Fruit fly (Drosophila melanogaster) whole organism, embryonic: ENCODE results near the gene Gpdh1.

Experiments used
- B-H2 ChIP-seq: fragments of 200-800 bp; sonication (Bioruptor generic); optimal IDR thresholded peaks from 2 replicates; lab custom pipeline; 2018; ENCODE audit warnings: missing biosample characterization, mild to moderate bottlenecking, missing genetic modification characterization
- Bdp1 ChIP-seq: fragments of 200-800 bp; sonication (Bioruptor generic); optimal IDR thresholded peaks from 3 replicates; lab custom pipeline; 2016; ENCODE audit warnings: missing biosample characterization, missing genetic modification characterization
- CG13296 ChIP-seq: fragments of 200-800 bp; sonication (Bioruptor generic); optimal IDR thresholded peaks from 3 replicates; lab custom pipeline; 2018; ENCODE audit warnings: missing biosample characterization, mild to moderate bottlenecking, missing genetic modification characterization
- CG14014 ChIP-seq: fragments of 200-800 bp; sonication (Bioruptor generic); IDR thresholded peaks from 2 replicates; pipeline ENCODE4 v1.3.6; 2022; ENCODE audit warnings: missing biosample characterization, missing genetic modification characterization
- CG17829 ChIP-seq: fragments of 200-800 bp; optimal IDR thresholded peaks from 2 replicates; lab custom pipeline; 2019; ENCODE audit warnings: missing biosample characterization, mild to moderate bottlenecking, missing genetic modification characterization, moderate library complexity
- CG30431 ChIP-seq: fragments of 200-800 bp; sonication (Bioruptor generic); optimal IDR thresholded peaks from 2 replicates; lab custom pipeline; 2017; ENCODE audit warnings: missing biosample characterization, missing genetic modification characterization
- CG31224 ChIP-seq: fragments of 200-800 bp; sonication (Bioruptor generic); IDR thresholded peaks from 2 replicates; pipeline ENCODE4 v1.3.6; 2022; ENCODE audit warnings: missing biosample characterization, missing genetic modification characterization
- CG31388 ChIP-seq: fragments of 200-800 bp; sonication (Bioruptor generic); optimal IDR thresholded peaks from 2 replicates; lab custom pipeline; 2016; ENCODE audit warnings: missing biosample characterization, missing genetic modification characterization
- CG32772 ChIP-seq: fragments of 200-800 bp; sonication (Bioruptor generic); IDR thresholded peaks from 2 replicates; pipeline ENCODE4 v1.3.6; 2022; ENCODE audit warnings: missing biosample characterization, missing genetic modification characterization
- CG3726 ChIP-seq: fragments of 200-800 bp; sonication (Bioruptor generic); IDR thresholded peaks from 3 replicates; pipeline ENCODE4, ENCODE4 v1.3.6; 2022; ENCODE audit warnings: missing biosample characterization, missing genetic modification characterization
- CG6765 ChIP-seq: fragments of 200-800 bp; sonication (Bioruptor generic); optimal IDR thresholded peaks from 3 replicates; lab custom pipeline; 2017; ENCODE audit warnings: missing biosample characterization, mild to moderate bottlenecking, missing genetic modification characterization
- CG7271 ChIP-seq: fragments of 200-800 bp; sonication (Bioruptor generic); optimal IDR thresholded peaks from 2 replicates; lab custom pipeline; 2018; ENCODE audit warnings: missing biosample characterization, mild to moderate bottlenecking, missing genetic modification characterization, moderate library complexity
- CG7357 ChIP-seq: fragments of 200-800 bp; sonication (Bioruptor generic); IDR thresholded peaks from 3 replicates; pipeline ENCODE4 v1.3.6; 2022; ENCODE audit warnings: missing biosample characterization, missing genetic modification characterization
- CG7839 ChIP-seq: fragments of 200-800 bp; sonication (Bioruptor generic); optimal IDR thresholded peaks from 3 replicates; lab custom pipeline; 2018; ENCODE audit warnings: missing biosample characterization, mild to moderate bottlenecking, missing genetic modification characterization, moderate library complexity
- CG7987 ChIP-seq: fragments of 200-800 bp; sonication (Bioruptor generic); optimal IDR thresholded peaks from 2 replicates; lab custom pipeline; 2018; ENCODE audit warnings: missing biosample characterization, mild to moderate bottlenecking, missing genetic modification characterization, moderate library complexity
- Dip3 ChIP-seq: fragments of 200-800 bp; sonication (Bioruptor generic); optimal IDR thresholded peaks from 3 replicates; lab custom pipeline; 2016; ENCODE audit warnings: missing biosample characterization, missing genetic modification characterization
- Dref ChIP-seq: fragments of 200-800 bp; sonication (Bioruptor generic); IDR thresholded peaks from 2 replicates; pipeline ENCODE4 v1.3.6; 2022; ENCODE audit warnings: missing biosample characterization, missing genetic modification characterization
- Jarid2 ChIP-seq: fragments of 200-800 bp; sonication (Bioruptor generic); optimal IDR thresholded peaks from 3 replicates; lab custom pipeline; 2017; ENCODE audit warnings: mild to moderate bottlenecking, missing biosample characterization, missing genetic modification reagents, missing genetic modification characterization
- Kr ChIP-seq: fragments of 200-800 bp; sonication (Bioruptor generic); optimal IDR thresholded peaks from 2 replicates; lab custom pipeline; 2017; ENCODE audit warnings: missing biosample characterization, mild to moderate bottlenecking, missing genetic modification characterization
- NFAT ChIP-seq: fragments of 200-800 bp; sonication (Bioruptor generic); IDR thresholded peaks from 2 replicates; pipeline ENCODE4 v1.3.6; 2022; ENCODE audit warnings: missing biosample characterization, missing genetic modification characterization
- Nf-YC ChIP-seq: fragments of 200-800 bp; optimal IDR thresholded peaks from 3 replicates; lab custom pipeline; 2019; ENCODE audit warnings: missing biosample characterization, mild to moderate bottlenecking, missing genetic modification characterization, moderate library complexity
- Rx ChIP-seq: fragments of 200-800 bp; sonication (Bioruptor generic); IDR thresholded peaks from 2 replicates; pipeline ENCODE4 v1.3.6; 2022; ENCODE audit warnings: missing biosample characterization, missing genetic modification characterization
- Side ChIP-seq: fragments of 200-800 bp; sonication (Bioruptor generic); optimal IDR thresholded peaks from 2 replicates; lab custom pipeline; 2016; ENCODE audit warnings: missing biosample characterization, missing genetic modification characterization
- Sox100B ChIP-seq: fragments of 200-800 bp; sonication (Bioruptor generic); optimal IDR thresholded peaks from 3 replicates; lab custom pipeline; 2018; ENCODE audit warnings: missing biosample characterization, mild to moderate bottlenecking, missing genetic modification characterization
- Sry-β ChIP-seq: fragments of 200-800 bp; sonication (Bioruptor generic); optimal IDR thresholded peaks from 2 replicates; lab custom pipeline; 2018; ENCODE audit warnings: missing biosample characterization, mild to moderate bottlenecking, missing genetic modification characterization, moderate library complexity
- Usf ChIP-seq: fragments of 200-800 bp; sonication (Bioruptor generic); optimal IDR thresholded peaks from 2 replicates; lab custom pipeline; 2017; ENCODE audit warnings: missing genotype, missing biosample characterization, missing genetic modification characterization
- YL-1 ChIP-seq: fragments of 200-800 bp; sonication (Bioruptor generic); optimal IDR thresholded peaks from 3 replicates; lab custom pipeline; 2017; ENCODE audit warnings: missing biosample characterization, mild to moderate bottlenecking, missing genetic modification characterization
- abd-A ChIP-seq: fragments of 200-800 bp; sonication (Bioruptor generic); optimal IDR thresholded peaks from 3 replicates; lab custom pipeline; 2019; ENCODE audit warnings: missing biosample characterization, mild to moderate bottlenecking, missing genetic modification characterization, moderate library complexity
- btn ChIP-seq: fragments of 200-800 bp; sonication (Bioruptor generic); optimal IDR thresholded peaks from 2 replicates; lab custom pipeline; 2016; ENCODE audit warnings: missing biosample characterization, missing genetic modification characterization
- dpn ChIP-seq, 2 experiments: fragments of 200-800 bp; sonication (Bioruptor generic); optimal IDR thresholded peaks; 3 replicates each; lab custom pipeline; 2016; ENCODE audit warnings: missing biosample characterization in 2 of 2, missing genetic modification characterization in 2 of 2
- gcm ChIP-seq: fragments of 200-800 bp; sonication (Bioruptor generic); optimal IDR thresholded peaks from 2 replicates; lab custom pipeline; 2019; ENCODE audit warnings: missing biosample characterization, mild to moderate bottlenecking, missing genetic modification characterization, moderate library complexity
- jing ChIP-seq: fragments of 200-800 bp; sonication (Bioruptor generic); optimal IDR thresholded peaks from 2 replicates; lab custom pipeline; 2018; ENCODE audit warnings: missing biosample characterization, mild to moderate bottlenecking, missing genetic modification characterization
- klu ChIP-seq: fragments of 200-800 bp; sonication (Bioruptor generic); IDR thresholded peaks from 2 replicates; pipeline ENCODE4 v1.3.6; 2022; ENCODE audit warnings: missing biosample characterization, missing genetic modification characterization
- kni ChIP-seq: fragments of 200-800 bp; sonication (Bioruptor generic); optimal IDR thresholded peaks from 3 replicates; lab custom pipeline; 2017; ENCODE audit warnings: mild to moderate bottlenecking, missing biosample characterization, missing genetic modification reagents, missing genetic modification characterization
- knrl ChIP-seq: fragments of 200-800 bp; sonication (Bioruptor generic); IDR thresholded peaks from 3 replicates; pipeline ENCODE4 v1.3.6; 2022; ENCODE audit warnings: missing biosample characterization, missing genetic modification characterization; ENCODE audit not compliant: partially characterized antibody
- lola ChIP-seq, 3 experiments: fragments of >200 bp in 2 of 3; fragments of 200-800 bp in 1 of 3; sonication (Bioruptor generic) in 1 of 3; optimal IDR thresholded peaks; 2 replicates each; lab custom pipeline; 2017 to 2019; ENCODE audit warnings: missing biosample characterization in 3 of 3, missing genetic modification characterization in 3 of 3, mild to moderate bottlenecking in 1 of 3, moderate library complexity in 1 of 3
- luna ChIP-seq: fragments of 200-800 bp; sonication (Bioruptor generic); optimal IDR thresholded peaks from 2 replicates; lab custom pipeline; 2016; ENCODE audit warnings: missing biosample characterization, missing genetic modification characterization
- nom ChIP-seq: fragments of 200-800 bp; sonication (Bioruptor generic); optimal IDR thresholded peaks from 2 replicates; lab custom pipeline; 2017; ENCODE audit warnings: missing biosample characterization, missing genetic modification characterization, mild to moderate bottlenecking, moderate library complexity, missing genetic modification reagents
- onecut ChIP-seq: fragments of 200-800 bp; sonication (Bioruptor generic); IDR thresholded peaks from 2 replicates; pipeline ENCODE4 v1.3.6; 2022; ENCODE audit warnings: missing biosample characterization, missing genetic modification characterization
- prd ChIP-seq, 3 experiments: fragments of >200 bp in 2 of 3; fragments of 200-800 bp in 1 of 3; sonication (Bioruptor generic) in 1 of 3; optimal IDR thresholded peaks in 2 of 3; IDR thresholded peaks in 1 of 3; 2 replicates in 2 of 3; 3 replicates in 1 of 3; pipeline versions ENCODE4 v1.3.6 to Lab custom; 2017 to 2022; ENCODE audit warnings: missing biosample characterization in 1 of 3, missing genetic modification characterization in 1 of 3
- ro ChIP-seq: fragments of 200-800 bp; sonication (Bioruptor generic); IDR thresholded peaks from 2 replicates; pipeline ENCODE4 v1.3.6; 2022; ENCODE audit warnings: missing biosample characterization, missing genetic modification characterization
- sc ChIP-seq, 3 experiments: fragments of >200 bp in 2 of 3; fragments of 200-800 bp in 1 of 3; sonication (Bioruptor generic) in 1 of 3; optimal IDR thresholded peaks; 2 replicates in 2 of 3; 3 replicates in 1 of 3; lab custom pipeline; 2017; ENCODE audit warnings: mild to moderate bottlenecking in 1 of 3, missing biosample characterization in 1 of 3, missing genetic modification characterization in 1 of 3, missing genetic modification reagents in 1 of 3
- scrt ChIP-seq: fragments of 200-800 bp; sonication (Bioruptor generic); optimal IDR thresholded peaks from 2 replicates; lab custom pipeline; 2018; ENCODE audit warnings: missing biosample characterization, mild to moderate bottlenecking, missing genetic modification characterization, moderate library complexity
- usp ChIP-seq: fragments of >200 bp; optimal IDR thresholded peaks from 2 replicates; lab custom pipeline; 2017; ENCODE audit warnings: missing biosample characterization, missing genetic modification characterization
- vfl ChIP-seq: fragments of 200-800 bp; sonication (Bioruptor generic); optimal IDR thresholded peaks from 2 replicates; lab custom pipeline; 2016; ENCODE audit warnings: missing biosample characterization, missing genetic modification characterization
- wor ChIP-seq: fragments of 200-800 bp; sonication (Bioruptor generic); IDR thresholded peaks from 2 replicates; pipeline ENCODE4 v1.3.6; 2022; ENCODE audit warnings: missing biosample characterization, missing genetic modification characterization
- zen2 ChIP-seq: fragments of 200-800 bp; sonication (Bioruptor generic); IDR thresholded peaks from 3 replicates; pipeline ENCODE4 v1.3.6; 2022; ENCODE audit warnings: missing biosample characterization, missing genetic modification characterization; ENCODE audit not compliant: partially characterized antibody

Gpdh1 gene

dm6 chr2L:5943229-5944078 lies at the start of gene Gpdh1, which contains the start of gene Sfp26Ad (continued):
- peak; percentile 69 for TF ChIP-seq CG7987 (GFP tag; lab: Kevin White, UChicago)
- no peak for TF ChIP-seq Kr
- peak; percentile 71 for TF ChIP-seq gcm (GFP tag; lab: Kevin White, UChicago)
- no peak for TF ChIP-seq usp (GFP tag; lab: Kevin White, UChicago)
- peak; percentile 34 for TF ChIP-seq Sox100B (GFP tag; lab: Kevin White, UChicago)
- no peak for TF ChIP-seq ro (GFP tag; lab: Robert Waterston, UW)
- peak; percentile 44 for TF ChIP-seq Rx (GFP tag; lab: Robert Waterston, UW)
- TF ChIP-seq Side (GFP tag; lab: Kevin White, UChicago) = peak; percentile 79
- peak; percentile 69 for TF ChIP-seq CG13296 (GFP tag; lab: Kevin White, UChicago)
- peak; percentile 66 for TF ChIP-seq CG7839 (tag; lab: Kevin White, UChicago)
- TF ChIP-seq CG31224 (GFP tag; lab: Robert Waterston, UW) = no peak
- peak; percentile 15 for TF ChIP-seq Usf (GFP tag; lab: Kevin White, UChicago)
- TF ChIP-seq kni = peak; percentile 60
- no peak for TF ChIP-seq prd (optimal IDR thresholded peaks at IDR 0.05; lab: Kevin White, UChicago)
- peak; percentile 74 for TF ChIP-seq prd (GFP tag; IDR thresholded peaks at IDR 0.05; lab: Robert Waterston, UW)
- peak; percentile 73 for TF ChIP-seq CG17829 (tag; lab: Kevin White, UChicago)
- no peak for TF ChIP-seq zen2 (GFP tag; lab: Robert Waterston, UW)
- peak; percentile 45 for TF ChIP-seq onecut (GFP tag; lab: Robert Waterston, UW)
- peak; percentile 48; the same call in 1 of the 2 replicates for TF ChIP-seq Dref (GFP tag; lab: Robert Waterston, UW)
- TF ChIP-seq Jarid2 (GFP tag; lab: Kevin White, UChicago) = peak; percentile 87
- peak; percentile 85 for TF ChIP-seq B-H2 (GFP tag; lab: Kevin White, UChicago)
- TF ChIP-seq nom (GFP tag; lab: Kevin White, UChicago) = peak; percentile 78
- TF ChIP-seq CG31388 (GFP tag; lab: Kevin White, UChicago) = peak; percentile 31
- TF ChIP-seq luna (GFP tag; lab: Kevin White, UChicago) = peak; percentile 71
- no peak for TF ChIP-seq abd-A (tag; lab: Kevin White, UChicago)
- peak; percentile 89 for TF ChIP-seq NFAT (GFP tag; lab: Robert Waterston, UW)
- 0 out of 3 replicates have a peak, but pooled peaks have one; percentile 4 for TF ChIP-seq CG3726 (GFP tag; lab: Robert Waterston, UW)
- TF ChIP-seq jing (GFP tag; lab: Kevin White, UChicago) = peak; percentile 21
- no peak for TF ChIP-seq sc (optimal IDR thresholded peaks at IDR 0.05; lab: Kevin White, UChicago)
- TF ChIP-seq sc (GFP tag; optimal IDR thresholded peaks at IDR 0.05; lab: Kevin White, UChicago) = no peak
- TF ChIP-seq wor (GFP tag; lab: Robert Waterston, UW) = no peak
- TF ChIP-seq CG32772 = peak; percentile 66
- TF ChIP-seq Sry-β = no peak
- peak; percentile 67 for TF ChIP-seq Bdp1 (GFP tag; lab: Kevin White, UChicago)
- TF ChIP-seq btn (GFP tag; lab: Kevin White, UChicago) = peak; percentile 11
- peak; percentile 50; the same call in 1 of the 3 replicates for TF ChIP-seq knrl (GFP tag; lab: Robert Waterston, UW)
- peak; percentile 81 for TF ChIP-seq vfl (GFP tag; lab: Kevin White, UChicago)
- TF ChIP-seq CG6765 = peak; percentile 78
- peak; percentile 23 for TF ChIP-seq YL-1 (GFP tag; lab: Kevin White, UChicago)
- peak; percentile 87 to 90 for TF ChIP-seq dpn (GFP tag; optimal IDR thresholded peaks at IDR 0.05; lab: Kevin White, UChicago)
- peak; percentile 48 for TF ChIP-seq CG30431 (GFP tag; lab: Kevin White, UChicago)
- peak; percentile 36 for TF ChIP-seq scrt (GFP tag; lab: Kevin White, UChicago)
- peak; percentile 71 for TF ChIP-seq Nf-YC (tag; lab: Kevin White, UChicago)
- TF ChIP-seq Dip3 (GFP tag; lab: Kevin White, UChicago) = peak; percentile 83
- no peak for TF ChIP-seq CG7271
- peak; percentile 56; the same call in 1 of the 2 replicates for TF ChIP-seq CG14014 (GFP tag; lab: Robert Waterston, UW)
- peak; percentile 46; the same call in 1 of the 2 replicates for TF ChIP-seq klu (GFP tag; lab: Robert Waterston, UW)
- no peak for TF ChIP-seq CG7357 (GFP tag; lab: Robert Waterston, UW)
- TF ChIP-seq lola (GFP tag; optimal IDR thresholded peaks at IDR 0.05; lab: Kevin White, UChicago) = peak in 1 of 3 experiments; percentile 40
